Fruit fly (Drosophila melanogaster): Measurements from ENCODE around the gene Sas10.

Gene Sas10

dm6 chrX:5332259-5332862, 15.2 kb downstream of the Sas10 start, which contains the start of gene CanB:
CanB (plus strand) TSS chrX:5332499.
- TF ChIP-seq h (GFP tag; optimal IDR thresholded peaks at IDR 0.05) (peak; percentile 23), ey (GFP tag; optimal IDR thresholded peaks at IDR 0.05) (no peak), woc (GFP tag; optimal IDR thresholded peaks at IDR 0.05) (peak; percentile 68), N (GFP tag; optimal IDR thresholded peaks at IDR 0.05) (no peak), Hr83 (GFP tag; optimal IDR thresholded peaks at IDR 0.05; ENCODE audit: poor library complexity, severe bottlenecking) (peak; percentile 51), rgr (GFP tag; optimal IDR thresholded peaks at IDR 0.05) (peak; percentile 3), pan (optimal IDR thresholded peaks at IDR 0.05) (no peak), lola (GFP tag; optimal IDR thresholded peaks at IDR 0.05) (no peak), foxo (GFP tag; optimal IDR thresholded peaks at IDR 0.05) (no peak), CrebA (GFP tag; optimal IDR thresholded peaks at IDR 0.05; ENCODE audit: borderline replicate concordance) (no peak), Myc (optimal IDR thresholded peaks at IDR 0.05) (peak; percentile 6)

- TF ChIP-seq dl (GFP tag; optimal IDR thresholded peaks at IDR 0.05; ENCODE audit: insufficient read depth in 1 of 2, partially characterized antibody in 2 of 2), result no peak
- TF ChIP-seq Vsx2 (GFP tag; optimal IDR thresholded peaks at IDR 0.05; ENCODE audit: partially characterized antibody), result no peak
- TF ChIP-seq usp (GFP tag; optimal IDR thresholded peaks at IDR 0.05), result no peak
- TF ChIP-seq Sp1 (GFP tag; optimal IDR thresholded peaks at IDR 0.05), result peak; percentile 76
- TF ChIP-seq GATAd (GFP tag; optimal IDR thresholded peaks at IDR 0.05), result no peak
- no peak for TF ChIP-seq fru (GFP tag; optimal IDR thresholded peaks at IDR 0.05)
- TF ChIP-seq woc (GFP tag; optimal IDR thresholded peaks at IDR 0.05), result no peak
- TF ChIP-seq Rel (GFP tag; optimal IDR thresholded peaks at IDR 0.05), result no peak
- TF ChIP-seq Rel (tag; optimal IDR thresholded peaks at IDR 0.05), result no peak
- TF ChIP-seq lola (GFP tag; optimal IDR thresholded peaks at IDR 0.05), result no peak
- TF ChIP-seq Hnf4 (GFP tag; optimal IDR thresholded peaks at IDR 0.05), result no peak
- TF ChIP-seq OdsH (GFP tag; optimal IDR thresholded peaks at IDR 0.05), result peak; percentile 26
- no peak for TF ChIP-seq Hr83 (GFP tag; optimal IDR thresholded peaks at IDR 0.05; ENCODE audit: poor library complexity, severe bottlenecking)
- TF ChIP-seq Dif (GFP tag; optimal IDR thresholded peaks at IDR 0.05; ENCODE audit: partially characterized antibody), result no peak
- peak; percentile 76 for TF ChIP-seq HLH106 (tag; optimal IDR thresholded peaks at IDR 0.05)
- TF ChIP-seq N (GFP tag; optimal IDR thresholded peaks at IDR 0.05), result no peak
- no peak for TF ChIP-seq foxo (GFP tag; optimal IDR thresholded peaks at IDR 0.05)
- TF ChIP-seq dmrt93B (GFP tag; optimal IDR thresholded peaks at IDR 0.05), result peak; percentile 83
- TF ChIP-seq rgr (GFP tag; optimal IDR thresholded peaks at IDR 0.05), result peak; percentile 33
- no peak for TF ChIP-seq brk (GFP tag; optimal IDR thresholded peaks at IDR 0.05)
- no peak for TF ChIP-seq Myc (optimal IDR thresholded peaks at IDR 0.05)
- TF ChIP-seq dsf (GFP tag; optimal IDR thresholded peaks at IDR 0.05; ENCODE audit: borderline replicate concordance), result no peak
- no peak for TF ChIP-seq CG32264 (GFP tag; optimal IDR thresholded peaks at IDR 0.05)
- no peak for TF ChIP-seq sv (GFP tag; optimal IDR thresholded peaks at IDR 0.05)
- TF ChIP-seq CrebA (GFP tag; optimal IDR thresholded peaks at IDR 0.05; ENCODE audit: borderline replicate concordance), result no peak
- TF ChIP-seq Abd-B (GFP tag; optimal IDR thresholded peaks at IDR 0.05), result no peak
- no peak for TF ChIP-seq Jra (GFP tag; optimal IDR thresholded peaks at IDR 0.05)
- TF ChIP-seq CG9705 (GFP tag; optimal IDR thresholded peaks at IDR 0.05), result peak; percentile 80
- no peak for TF ChIP-seq Mio (GFP tag; optimal IDR thresholded peaks at IDR 0.05)
- no peak for TF ChIP-seq ey (GFP tag; optimal IDR thresholded peaks at IDR 0.05)
- TF ChIP-seq h (GFP tag; optimal IDR thresholded peaks at IDR 0.05), result peak; percentile 61
- TF ChIP-seq tai (GFP tag; optimal IDR thresholded peaks at IDR 0.05), result no peak
- TF ChIP-seq br (GFP tag; optimal IDR thresholded peaks at IDR 0.05), result peak; percentile 64
- TF ChIP-seq Dfd (GFP tag; optimal IDR thresholded peaks at IDR 0.05), result peak; percentile 92
- no peak for TF ChIP-seq pan (optimal IDR thresholded peaks at IDR 0.05)
- TF ChIP-seq sage (GFP tag; optimal IDR thresholded peaks at IDR 0.05), result no peak
- TF ChIP-seq Hr78 (GFP tag; optimal IDR thresholded peaks at IDR 0.05), result no peak
- TF ChIP-seq jim (GFP tag; optimal IDR thresholded peaks at IDR 0.05), result no peak
- TF ChIP-seq psq (GFP tag; optimal IDR thresholded peaks at IDR 0.05), result peak; percentile 33
Observed at dm6 chrX:5336722-5337121, 19.5 kb downstream of the Sas10 start.
